Fruit fly (Drosophila melanogaster): ENCODE data around the gene CG42467.
A peak's percentile ranks its signal among the peaks of the same experiment; 100 is the strongest.

CG42467 gene

DNA sequence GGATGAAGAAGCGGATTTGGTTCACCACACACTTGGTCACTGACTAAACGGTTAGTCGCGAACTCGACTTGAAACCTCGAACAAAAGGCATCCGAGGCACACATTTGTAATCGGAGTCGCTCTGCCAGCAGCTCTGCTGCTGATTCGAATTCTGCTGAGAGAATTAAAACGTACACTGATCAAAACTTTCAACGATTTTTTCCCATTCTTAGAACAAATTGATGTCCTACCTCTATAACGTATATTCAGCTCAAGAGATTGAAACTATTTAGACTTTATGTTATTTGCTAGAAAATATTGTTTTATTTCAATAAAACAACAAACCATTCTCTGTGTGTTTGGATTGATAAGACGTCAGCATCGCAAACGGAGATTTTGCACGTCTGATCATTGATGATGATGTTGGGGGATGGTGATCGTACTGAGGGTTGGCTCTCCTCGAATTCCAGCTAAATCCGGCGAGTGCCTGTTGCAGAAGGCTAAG lies 4.4 kb downstream of the CG42467 start, which contains the start of gene CG31778 (continued):
- peak; percentile 83 for TF ChIP-seq pdm3 (GFP tag; optimal IDR thresholded peaks at IDR 0.05)
- peak; percentile 35 for TF ChIP-seq CG6854 (GFP tag; optimal IDR thresholded peaks at IDR 0.05)
- peak; percentile 85 for TF ChIP-seq Smox (GFP tag; optimal IDR thresholded peaks at IDR 0.05)
- peak; percentile 76 for TF ChIP-seq acj6 (GFP tag; optimal IDR thresholded peaks at IDR 0.05)
- peak; percentile 88 for TF ChIP-seq Sox14 (GFP tag; optimal IDR thresholded peaks at IDR 0.05)
- no peak for TF ChIP-seq Eip93F (GFP tag; optimal IDR thresholded peaks at IDR 0.05)
- peak; percentile 97 for TF ChIP-seq svp (GFP tag)
- peak; percentile 73 for TF ChIP-seq achi (GFP tag; optimal IDR thresholded peaks at IDR 0.05)
- TF ChIP-seq Eip75B (GFP tag; optimal IDR thresholded peaks at IDR 0.05) = peak; percentile 77
- peak; percentile 64 for TF ChIP-seq CG34406 (GFP tag; optimal IDR thresholded peaks at IDR 0.05)
- peak; percentile 73 for TF ChIP-seq CG10669 (GFP tag; optimal IDR thresholded peaks at IDR 0.05)
- peak; percentile 84 for TF ChIP-seq topi (GFP tag; optimal IDR thresholded peaks at IDR 0.05)
- TF ChIP-seq Blimp-1 (GFP tag; optimal IDR thresholded peaks at IDR 0.05) = peak; percentile 67

DNA sequence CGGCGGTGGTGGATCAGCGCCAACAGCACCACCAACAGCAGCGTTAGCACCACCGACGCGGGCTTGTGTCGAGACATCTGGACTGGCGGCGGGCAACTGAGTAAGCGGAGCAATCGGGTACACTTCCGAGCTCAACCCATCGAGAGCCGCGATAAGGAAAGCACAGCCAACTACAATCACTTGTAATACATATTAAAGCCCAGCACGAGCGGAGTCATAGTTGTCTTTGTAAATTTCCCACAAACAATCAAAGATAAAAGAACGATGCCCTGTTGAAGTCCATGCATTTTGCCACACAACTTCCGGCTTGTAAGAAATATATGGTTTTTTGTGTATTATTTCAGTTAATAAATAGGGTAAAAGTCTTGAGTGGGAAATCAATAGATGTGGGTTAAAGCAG lies 5.9 kb downstream of the CG42467 start, which contains the start of gene CG31777:
Gene CG31777 (minus strand): TSS at position 101 of the 400 bp plus-strand sequence.
- TF ChIP-seq svp (GFP tag) = peak; percentile 71
- TF ChIP-seq Smox (GFP tag; optimal IDR thresholded peaks at IDR 0.05) = no peak

DNA sequence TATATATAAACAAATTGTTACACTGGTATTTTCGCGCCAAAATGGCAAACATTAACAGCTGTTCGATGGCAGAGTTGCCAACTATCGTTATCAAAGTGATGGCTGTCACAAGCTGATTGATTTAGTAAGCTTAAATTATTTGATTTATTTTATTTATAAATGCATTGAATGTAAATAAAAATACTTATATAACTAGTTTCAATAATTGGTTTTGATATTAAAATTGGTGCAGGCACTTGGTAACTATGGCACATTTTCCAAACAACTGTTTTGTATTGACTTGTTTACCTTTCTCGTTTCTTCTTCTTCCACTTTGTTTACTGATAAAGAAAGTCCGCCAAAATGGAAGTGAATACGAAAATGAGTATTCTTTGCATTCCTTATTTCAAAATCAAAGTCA lies 10.6 kb downstream of the CG42467 start, which contains the start of gene cutlet:
Gene cutlet (minus strand): TSS at position 84 of the 400 bp plus-strand sequence.
- TF ChIP-seq fd85E (GFP tag; optimal IDR thresholded peaks at IDR 0.05) (no peak), svp (GFP tag) (peak; percentile 63), Sox102F (GFP tag; optimal IDR thresholded peaks at IDR 0.05) (no peak), fkh (GFP tag; optimal IDR thresholded peaks at IDR 0.05) (peak; percentile 93), OdsH (GFP tag; optimal IDR thresholded peaks at IDR 0.05) (no peak), Smox (GFP tag; optimal IDR thresholded peaks at IDR 0.05) (peak; percentile 16), Eip78C (GFP tag) (peak; percentile 54), achi (GFP tag; optimal IDR thresholded peaks at IDR 0.05) (peak; percentile 36)

DNA sequence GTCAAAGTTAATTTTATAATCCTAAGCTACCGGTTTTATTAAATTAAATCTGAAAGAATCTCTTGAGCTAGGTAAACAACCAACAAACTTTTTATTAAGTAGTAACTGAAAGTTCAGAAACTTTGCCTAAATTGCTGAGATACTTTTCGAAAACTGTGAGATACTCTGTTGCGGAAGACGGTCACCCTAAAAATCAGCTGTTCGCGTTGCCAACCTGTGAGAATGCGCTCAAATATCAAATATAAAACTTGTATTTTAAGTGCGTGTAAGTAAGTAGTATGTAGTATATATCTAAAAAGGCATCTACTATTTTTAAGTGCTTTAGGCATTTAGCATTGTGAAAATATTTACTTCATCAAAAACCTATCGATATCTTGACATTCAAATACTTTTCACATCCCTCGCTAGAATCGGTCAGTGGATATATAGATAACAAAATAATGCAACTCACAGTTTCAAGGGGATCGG lies 11.9 kb downstream of the CG42467 start, which contains the start of the genes CG31955 and CG2818:
Gene CG31955 (minus strand): TSS at position 157 of the 468 bp plus-strand sequence.
Gene CG2818 (plus strand): TSS at position 412 of the 468 bp plus-strand sequence.
- TF ChIP-seq CG3919 (GFP tag; optimal IDR thresholded peaks at IDR 0.05) (peak; percentile 21), Sox15 (GFP tag; optimal IDR thresholded peaks at IDR 0.05) (no peak), Sox14 (GFP tag; optimal IDR thresholded peaks at IDR 0.05) (peak; percentile 25), CG31627 (GFP tag; optimal IDR thresholded peaks at IDR 0.05) (no peak), svp (GFP tag) (peak; percentile 74), Eip75B (GFP tag; optimal IDR thresholded peaks at IDR 0.05) (peak; percentile 0), Hr4 (GFP tag; optimal IDR thresholded peaks at IDR 0.05) (peak; percentile 64), achi (GFP tag; optimal IDR thresholded peaks at IDR 0.05) (peak; percentile 41), pdm3 (GFP tag; optimal IDR thresholded peaks at IDR 0.05) (peak; percentile 40), Smox (GFP tag; optimal IDR thresholded peaks at IDR 0.05) (peak; percentile 32), CG4318 (GFP tag; optimal IDR thresholded peaks at IDR 0.05) (no peak), topi (GFP tag; optimal IDR thresholded peaks at IDR 0.05) (peak; percentile 18), CG6854 (GFP tag; optimal IDR thresholded peaks at IDR 0.05) (no peak), Eip78C (GFP tag) (peak; percentile 22), lz (GFP tag; optimal IDR thresholded peaks at IDR 0.05) (peak; percentile 11), Hr39 (GFP tag; optimal IDR thresholded peaks at IDR 0.05) (peak; percentile 41), CG11294 (GFP tag; IDR thresholded peaks at IDR 0.05) (no peak), Met (GFP tag; optimal IDR thresholded peaks at IDR 0.05) (peak; percentile 43), CG11902 (GFP tag; optimal IDR thresholded peaks at IDR 0.05) (no peak), OdsH (GFP tag; optimal IDR thresholded peaks at IDR 0.05) (peak; percentile 11), CG11762 (GFP tag; optimal IDR thresholded peaks at IDR 0.05; ENCODE audit: insufficient read depth) (no peak), CG10669 (GFP tag; optimal IDR thresholded peaks at IDR 0.05) (no peak), dsx (GFP tag; optimal IDR thresholded peaks at IDR 0.05; ENCODE audit: poor library complexity, severe bottlenecking) (peak; percentile 46), CG8632 (GFP tag; optimal IDR thresholded peaks at IDR 0.05) (no peak), ss (GFP tag; optimal IDR thresholded peaks at IDR 0.05) (no peak), esn (GFP tag; optimal IDR thresholded peaks at IDR 0.05) (peak; percentile 7)
